Fruit fly (Drosophila melanogaster) whole organism, embryonic: Measurements from ENCODE around the gene CG3587.

ENCODE experiments used
- Adf1 ChIP-seq: fragments of 200-800 bp; sonication (Bioruptor generic); IDR thresholded peaks from 2 replicates; pipeline ENCODE4 v1.3.6; 2022; ENCODE audit warnings: missing biosample characterization, missing genetic modification characterization
- BEAF-32 ChIP-seq: fragments of 200-800 bp; sonication (Bioruptor generic); optimal IDR thresholded peaks from 3 replicates; lab custom pipeline; 2017; ENCODE audit warnings: missing biosample characterization, missing genetic modification characterization, mild to moderate bottlenecking, moderate library complexity, missing genetic modification reagents
- CG10431 ChIP-seq: fragments of 200-800 bp; sonication (Bioruptor generic); optimal IDR thresholded peaks from 3 replicates; lab custom pipeline; 2018; ENCODE audit warnings: missing biosample characterization, mild to moderate bottlenecking, missing genetic modification characterization
- CG11560 ChIP-seq: fragments of 200-800 bp; sonication (Bioruptor generic); IDR thresholded peaks from 3 replicates; pipeline ENCODE4 v1.3.6; 2022; ENCODE audit warnings: missing biosample characterization, missing genetic modification characterization
- CG14050 ChIP-seq: fragments of 200-800 bp; sonication (Bioruptor generic); IDR thresholded peaks from 3 replicates; pipeline ENCODE4 v1.3.6; 2022; ENCODE audit warnings: missing biosample characterization, missing genetic modification characterization
- CG5953 ChIP-seq: fragments of 200-800 bp; sonication (Bioruptor generic); IDR thresholded peaks from 2 replicates; pipeline ENCODE4 v1.3.6; 2022; ENCODE audit warnings: missing biosample characterization, missing genetic modification characterization
- CG7357 ChIP-seq: fragments of 200-800 bp; sonication (Bioruptor generic); IDR thresholded peaks from 3 replicates; pipeline ENCODE4 v1.3.6; 2022; ENCODE audit warnings: missing biosample characterization, missing genetic modification characterization
- CG7786 ChIP-seq: fragments of 200-800 bp; sonication (Bioruptor generic); optimal IDR thresholded peaks from 2 replicates; lab custom pipeline; 2016; ENCODE audit warnings: missing biosample characterization, missing genetic modification characterization
- CG7839 ChIP-seq: fragments of 200-800 bp; sonication (Bioruptor generic); optimal IDR thresholded peaks from 3 replicates; lab custom pipeline; 2018; ENCODE audit warnings: missing biosample characterization, mild to moderate bottlenecking, missing genetic modification characterization, moderate library complexity
- CG7963 ChIP-seq: fragments of 200-800 bp; sonication (Bioruptor generic); IDR thresholded peaks from 3 replicates; pipeline ENCODE4 v1.3.6; 2022; ENCODE audit warnings: missing biosample characterization, missing genetic modification characterization; ENCODE audit not compliant: partially characterized antibody
- CG8359 ChIP-seq: fragments of 200-800 bp; sonication (Bioruptor generic); optimal IDR thresholded peaks from 2 replicates; lab custom pipeline; 2017; ENCODE audit warnings: missing biosample characterization, mild to moderate bottlenecking, missing genetic modification characterization, borderline replicate concordance
- CG8924 ChIP-seq: fragments of 200-800 bp; optimal IDR thresholded peaks from 3 replicates; lab custom pipeline; 2019; ENCODE audit warnings: missing biosample characterization, mild to moderate bottlenecking, missing genetic modification characterization, moderate library complexity
- CG9437 ChIP-seq: fragments of 200-800 bp; sonication (Bioruptor generic); optimal IDR thresholded peaks from 2 replicates; lab custom pipeline; 2018; ENCODE audit warnings: missing biosample characterization, mild to moderate bottlenecking, missing genetic modification characterization
- Dll ChIP-seq: fragments of 200-800 bp; sonication (Bioruptor generic); IDR thresholded peaks from 4 replicates; pipeline ENCODE4 v1.3.6; 2022; ENCODE audit warnings: missing biosample characterization, missing genetic modification characterization; ENCODE audit not compliant: partially characterized antibody
- Doc2 ChIP-seq: fragments of 200-800 bp; sonication (Bioruptor generic); IDR thresholded peaks from 2 replicates; pipeline ENCODE4 v1.3.6; 2022; ENCODE audit warnings: missing biosample characterization, missing genetic modification characterization
- Gug ChIP-seq: fragments of 200-800 bp; sonication (Bioruptor generic); IDR thresholded peaks from 4 replicates; pipeline ENCODE4 v1.3.6; 2022; ENCODE audit warnings: missing biosample characterization, missing genetic modification characterization
- Hr3 ChIP-seq: fragments of 200-800 bp; sonication (Bioruptor generic); optimal IDR thresholded peaks from 3 replicates; lab custom pipeline; 2016; ENCODE audit warnings: missing biosample characterization, missing genetic modification characterization
- Hsf ChIP-seq: fragments of 200-800 bp; sonication (Bioruptor generic); optimal IDR thresholded peaks from 3 replicates; lab custom pipeline; 2016; ENCODE audit warnings: missing biosample characterization, missing genetic modification characterization
- Kr ChIP-seq: fragments of 200-800 bp; sonication (Bioruptor generic); optimal IDR thresholded peaks from 2 replicates; lab custom pipeline; 2017; ENCODE audit warnings: missing biosample characterization, mild to moderate bottlenecking, missing genetic modification characterization
- Lim3 ChIP-seq: fragments of 200-800 bp; sonication (Bioruptor generic); IDR thresholded peaks from 2 replicates; pipeline ENCODE4 v1.3.6; 2022; ENCODE audit warnings: missing biosample characterization, missing genetic modification characterization
- Lpt ChIP-seq: fragments of >200 bp; optimal IDR thresholded peaks from 2 replicates; lab custom pipeline; 2018; ENCODE audit warnings: missing biosample characterization, missing genetic modification characterization
- NC2β ChIP-seq: fragments of 200-800 bp; sonication (Bioruptor generic); optimal IDR thresholded peaks from 2 replicates; lab custom pipeline; 2016; ENCODE audit warnings: missing biosample characterization, missing genetic modification characterization
- NFAT ChIP-seq: fragments of 200-800 bp; sonication (Bioruptor generic); IDR thresholded peaks from 2 replicates; pipeline ENCODE4 v1.3.6; 2022; ENCODE audit warnings: missing biosample characterization, missing genetic modification characterization
- Pdp1 ChIP-seq, 2 experiments: fragments of 200-800 bp; sonication (Bioruptor generic); optimal IDR thresholded peaks; 3 replicates each; lab custom pipeline; 2016; ENCODE audit warnings: missing biosample characterization in 2 of 2, missing genetic modification characterization in 2 of 2, mild to moderate bottlenecking in 1 of 2, moderate library complexity in 1 of 2
- Sox102F ChIP-seq: fragments of 200-800 bp; sonication (Bioruptor generic); optimal IDR thresholded peaks from 2 replicates; lab custom pipeline; 2018; ENCODE audit warnings: missing biosample characterization, mild to moderate bottlenecking, missing genetic modification characterization, moderate library complexity
- Usf ChIP-seq: fragments of 200-800 bp; sonication (Bioruptor generic); optimal IDR thresholded peaks from 2 replicates; lab custom pipeline; 2017; ENCODE audit warnings: missing genotype, missing biosample characterization, missing genetic modification characterization
- ac ChIP-seq: fragments of 200-800 bp; sonication (Bioruptor generic); optimal IDR thresholded peaks from 3 replicates; lab custom pipeline; 2017; ENCODE audit warnings: missing biosample characterization, mild to moderate bottlenecking, missing genetic modification characterization
- ash1 ChIP-seq: fragments of 200-800 bp; sonication (Bioruptor generic); optimal IDR thresholded peaks from 2 replicates; lab custom pipeline; 2018; ENCODE audit warnings: missing biosample characterization, mild to moderate bottlenecking, missing genetic modification characterization
- br ChIP-seq: fragments of >200 bp; optimal IDR thresholded peaks from 2 replicates; lab custom pipeline; 2017
- chn ChIP-seq: fragments of 200-800 bp; sonication (Bioruptor generic); optimal IDR thresholded peaks from 2 replicates; lab custom pipeline; 2016; ENCODE audit warnings: missing biosample characterization, missing genetic modification characterization
- dmrt11E ChIP-seq: fragments of 200-800 bp; sonication (Bioruptor generic); optimal IDR thresholded peaks from 3 replicates; lab custom pipeline; 2018; ENCODE audit warnings: missing biosample characterization, mild to moderate bottlenecking, missing genetic modification characterization, moderate library complexity
- ems ChIP-seq: fragments of 200-800 bp; sonication (Bioruptor generic); optimal IDR thresholded peaks from 3 replicates; lab custom pipeline; 2016; ENCODE audit warnings: missing biosample characterization, missing genetic modification characterization
- fd3F ChIP-seq: fragments of 200-800 bp; sonication (Bioruptor generic); optimal IDR thresholded peaks from 2 replicates; lab custom pipeline; 2018; ENCODE audit warnings: missing biosample characterization, mild to moderate bottlenecking, missing genetic modification characterization, moderate library complexity
- ftz-f1 ChIP-seq: fragments of 200-800 bp; sonication (Bioruptor generic); optimal IDR thresholded peaks from 2 replicates; lab custom pipeline; 2016; ENCODE audit warnings: missing biosample characterization, missing genetic modification characterization
- gcm2 ChIP-seq: fragments of 200-800 bp; sonication (Bioruptor generic); optimal IDR thresholded peaks from 2 replicates; lab custom pipeline; 2016; ENCODE audit warnings: missing biosample characterization, missing genetic modification characterization
- grn ChIP-seq: fragments of 200-800 bp; sonication (Bioruptor generic); optimal IDR thresholded peaks from 3 replicates; lab custom pipeline; 2017; ENCODE audit warnings: missing biosample characterization, missing genetic modification characterization
- kay ChIP-seq: fragments of 200-800 bp; sonication (Bioruptor generic); optimal IDR thresholded peaks from 2 replicates; lab custom pipeline; 2016; ENCODE audit warnings: missing biosample characterization, missing genetic modification characterization
- ken ChIP-seq: fragments of 200-800 bp; sonication (Bioruptor generic); IDR thresholded peaks from 3 replicates; pipeline ENCODE4 v1.3.6; 2022; ENCODE audit warnings: missing biosample characterization, missing genetic modification characterization
- kni ChIP-seq: fragments of 200-800 bp; sonication (Bioruptor generic); optimal IDR thresholded peaks from 3 replicates; lab custom pipeline; 2017; ENCODE audit warnings: mild to moderate bottlenecking, missing biosample characterization, missing genetic modification reagents, missing genetic modification characterization
- luna ChIP-seq: fragments of 200-800 bp; sonication (Bioruptor generic); optimal IDR thresholded peaks from 2 replicates; lab custom pipeline; 2016; ENCODE audit warnings: missing biosample characterization, missing genetic modification characterization
- mld ChIP-seq: fragments of 200-800 bp; sonication (Bioruptor generic); IDR thresholded peaks from 3 replicates; pipeline ENCODE4 v1.3.6; 2022; ENCODE audit warnings: missing biosample characterization, missing genetic modification characterization; ENCODE audit not compliant: partially characterized antibody
- nerfin-1 ChIP-seq: fragments of 200-800 bp; sonication (Bioruptor generic); optimal IDR thresholded peaks from 3 replicates; lab custom pipeline; 2019; ENCODE audit warnings: missing biosample characterization, mild to moderate bottlenecking, missing genetic modification characterization, moderate library complexity
- nmo ChIP-seq: fragments of 200-800 bp; sonication (Bioruptor generic); optimal IDR thresholded peaks from 2 replicates; lab custom pipeline; 2018; ENCODE audit warnings: missing biosample characterization, mild to moderate bottlenecking, missing genetic modification characterization, moderate library complexity
- nom ChIP-seq: fragments of 200-800 bp; sonication (Bioruptor generic); optimal IDR thresholded peaks from 2 replicates; lab custom pipeline; 2017; ENCODE audit warnings: missing biosample characterization, missing genetic modification characterization, mild to moderate bottlenecking, moderate library complexity, missing genetic modification reagents
- pan ChIP-seq, 4 experiments: fragments of >200 bp in 3 of 4; fragments of 200-800 bp in 1 of 4; sonication (Bioruptor generic) in 1 of 4; optimal IDR thresholded peaks in 3 of 4; IDR thresholded peaks in 1 of 4; 2 replicates each; pipeline versions ENCODE4 v1.3.6 to Lab custom; 2017 to 2022; ENCODE audit warnings: missing biosample characterization in 2 of 4, missing genetic modification characterization in 2 of 4, mixed read lengths in 1 of 4
- repo ChIP-seq: fragments of 200-800 bp; sonication (Bioruptor generic); optimal IDR thresholded peaks from 2 replicates; lab custom pipeline; 2016; ENCODE audit warnings: missing biosample characterization, missing genetic modification characterization
- salm ChIP-seq: fragments of 200-800 bp; sonication (Bioruptor generic); optimal IDR thresholded peaks from 2 replicates; lab custom pipeline; 2018; ENCODE audit warnings: missing biosample characterization, mild to moderate bottlenecking, missing genetic modification characterization
- sug ChIP-seq: fragments of 200-800 bp; optimal IDR thresholded peaks from 2 replicates; lab custom pipeline; 2019; ENCODE audit warnings: missing biosample characterization, mild to moderate bottlenecking, missing genetic modification characterization, moderate library complexity
- ttk ChIP-seq: fragments of 200-800 bp; sonication (Bioruptor generic); IDR thresholded peaks from 2 replicates; pipeline ENCODE4 v2.1.2; 2022; ENCODE audit warnings: missing biosample characterization, missing genetic modification characterization
- vnd ChIP-seq: fragments of 200-800 bp; sonication (Bioruptor generic); IDR thresholded peaks from 3 replicates; pipeline ENCODE4 v1.3.6; 2022; ENCODE audit warnings: missing biosample characterization, missing genetic modification characterization; ENCODE audit not compliant: partially characterized antibody
- zfh1 ChIP-seq: fragments of 200-800 bp; sonication (Bioruptor generic); IDR thresholded peaks from 3 replicates; pipeline ENCODE4 v1.3.6; 2022; ENCODE audit warnings: missing biosample characterization, missing genetic modification characterization

Gene CG3587

dm6 chrX:1947900-1948374 is 7.8 kb downstream of the CG3587 start (continued):
- no peak for TF ChIP-seq Gug
- TF ChIP-seq Doc2 (GFP tag; lab: Robert Waterston, UW): no peak
- TF ChIP-seq grn (GFP tag; lab: Kevin White, UChicago): no peak
- no peak for TF ChIP-seq CG7963
- TF ChIP-seq vnd: no peak
- peak in 1 of 2 experiments; percentile 94 for TF ChIP-seq Pdp1 (GFP tag; optimal IDR thresholded peaks at IDR 0.05; lab: Kevin White, UChicago)
- no peak for TF ChIP-seq chn (GFP tag; lab: Kevin White, UChicago)
- TF ChIP-seq ken (GFP tag; lab: Robert Waterston, UW): no peak
- TF ChIP-seq CG14050 (GFP tag; lab: Robert Waterston, UW): no peak
- TF ChIP-seq zfh1: no peak
- TF ChIP-seq fd3F (GFP tag; lab: Kevin White, UChicago): no peak
- no peak for TF ChIP-seq CG7786
- TF ChIP-seq repo (GFP tag; lab: Kevin White, UChicago): no peak
- no peak for TF ChIP-seq nmo (GFP tag; lab: Kevin White, UChicago)
- no peak for TF ChIP-seq luna (GFP tag; lab: Kevin White, UChicago)
- peak; percentile 17 for TF ChIP-seq kay (GFP tag; lab: Kevin White, UChicago)
- no peak for TF ChIP-seq Lim3 (GFP tag; lab: Robert Waterston, UW)
- TF ChIP-seq CG8924: peak; percentile 11
- TF ChIP-seq kni (GFP tag; lab: Kevin White, UChicago): peak; percentile 1
- TF ChIP-seq mld (GFP tag; lab: Robert Waterston, UW): no peak
- no peak for TF ChIP-seq NFAT (GFP tag; lab: Robert Waterston, UW)
- peak; percentile 82 for TF ChIP-seq nom (GFP tag; lab: Kevin White, UChicago)
- no peak for TF ChIP-seq Dll
- TF ChIP-seq Usf: no peak
- peak; percentile 18 for TF ChIP-seq CG10431
- no peak for TF ChIP-seq CG7839 (tag; lab: Kevin White, UChicago)
- no peak for TF ChIP-seq Sox102F (GFP tag; lab: Kevin White, UChicago)
- TF ChIP-seq NC2β: no peak
- TF ChIP-seq sug (tag; lab: Kevin White, UChicago): no peak
- no peak for TF ChIP-seq CG7357 (GFP tag; lab: Robert Waterston, UW)
- TF ChIP-seq BEAF-32 (GFP tag; lab: Kevin White, UChicago): no peak
- no peak for TF ChIP-seq CG5953 (GFP tag; lab: Robert Waterston, UW)
- no peak for TF ChIP-seq dmrt11E (tag; lab: Kevin White, UChicago)
- no peak for TF ChIP-seq pan (optimal IDR thresholded peaks at IDR 0.05; lab: Kevin White, UChicago)
- no peak for TF ChIP-seq pan (GFP tag; optimal IDR thresholded peaks at IDR 0.05 in 1 of 2, IDR thresholded peaks at IDR 0.05 in 1 of 2)
- TF ChIP-seq CG8359: no peak
- no peak for TF ChIP-seq ftz-f1 (GFP tag; lab: Kevin White, UChicago)
- no peak for TF ChIP-seq CG9437 (GFP tag; lab: Kevin White, UChicago)
- TF ChIP-seq br (lab: Kevin White, UChicago): no peak
- no peak for TF ChIP-seq salm (tag; lab: Kevin White, UChicago)
- no peak for TF ChIP-seq gcm2 (GFP tag; lab: Kevin White, UChicago)
- no peak for TF ChIP-seq ttk (GFP tag; lab: Robert Waterston, UW)
- no peak for TF ChIP-seq nerfin-1 (tag; lab: Kevin White, UChicago)
- TF ChIP-seq CG11560: no peak
- no peak for TF ChIP-seq ac
- no peak for TF ChIP-seq Hsf (GFP tag; lab: Kevin White, UChicago)
- no peak for TF ChIP-seq Lpt (GFP tag; lab: Kevin White, UChicago)
- no peak for TF ChIP-seq Hr3 (GFP tag; lab: Kevin White, UChicago)
- TF ChIP-seq Adf1 (GFP tag; lab: Robert Waterston, UW): no peak
- peak; percentile 5 for TF ChIP-seq Kr (GFP tag; lab: Kevin White, UChicago)
- TF ChIP-seq ems: no peak
- TF ChIP-seq ash1 (GFP tag; lab: Kevin White, UChicago): no peak
